Fruit fly (Drosophila melanogaster) whole organism, embryonic: ENCODE measurements around the gene CG8142.

Experiments used
- Adf1 ChIP-seq: fragments of 200-800 bp; sonication (Bioruptor generic); IDR thresholded peaks from 2 replicates; pipeline ENCODE4 v1.3.6; 2022; ENCODE audit warnings: missing biosample characterization, missing genetic modification characterization
- Atf-2 ChIP-seq: fragments of 200-800 bp; sonication (Bioruptor generic); optimal IDR thresholded peaks from 2 replicates; lab custom pipeline; 2016; ENCODE audit warnings: missing biosample characterization, missing genetic modification characterization
- B-H2 ChIP-seq: fragments of 200-800 bp; sonication (Bioruptor generic); optimal IDR thresholded peaks from 2 replicates; lab custom pipeline; 2018; ENCODE audit warnings: missing biosample characterization, mild to moderate bottlenecking, missing genetic modification characterization
- CG10565 ChIP-seq: fragments of 200-800 bp; sonication (Bioruptor generic); optimal IDR thresholded peaks from 3 replicates; lab custom pipeline; 2016; ENCODE audit warnings: missing biosample characterization, mild to moderate bottlenecking, missing genetic modification characterization
- CG10654 ChIP-seq: fragments of 200-800 bp; sonication (Bioruptor generic); optimal IDR thresholded peaks from 2 replicates; lab custom pipeline; 2016; ENCODE audit warnings: missing biosample characterization, missing genetic modification characterization
- CG14965 ChIP-seq: fragments of 200-800 bp; sonication (Bioruptor generic); optimal IDR thresholded peaks from 2 replicates; lab custom pipeline; 2016; ENCODE audit warnings: missing biosample characterization, missing genetic modification characterization, borderline replicate concordance
- CG15269 ChIP-seq: fragments of 200-800 bp; sonication (Bioruptor generic); optimal IDR thresholded peaks from 2 replicates; lab custom pipeline; 2018; ENCODE audit warnings: missing biosample characterization, mild to moderate bottlenecking, missing genetic modification characterization, moderate library complexity
- CG15514 ChIP-seq: fragments of 200-800 bp; sonication (Bioruptor generic); optimal IDR thresholded peaks from 3 replicates; lab custom pipeline; 2017; ENCODE audit warnings: missing biosample characterization, missing genetic modification characterization, mild to moderate bottlenecking, moderate library complexity, missing genetic modification reagents
- CG16815 ChIP-seq: fragments of 200-800 bp; sonication (Bioruptor generic); optimal IDR thresholded peaks from 3 replicates; lab custom pipeline; 2017; ENCODE audit warnings: missing biosample characterization, mild to moderate bottlenecking, missing genetic modification characterization
- CG18764 ChIP-seq: fragments of 200-800 bp; sonication (Bioruptor generic); optimal IDR thresholded peaks from 3 replicates; lab custom pipeline; 2016; ENCODE audit warnings: missing biosample characterization, missing genetic modification characterization
- CG2712 ChIP-seq: fragments of 200-800 bp; optimal IDR thresholded peaks from 3 replicates; lab custom pipeline; 2019; ENCODE audit warnings: missing biosample characterization, mild to moderate bottlenecking, missing genetic modification characterization, moderate library complexity
- CG30403 ChIP-seq: fragments of 200-800 bp; sonication (Bioruptor generic); optimal IDR thresholded peaks from 3 replicates; lab custom pipeline; 2016; ENCODE audit warnings: missing biosample characterization, missing genetic modification characterization
- CG32772 ChIP-seq: fragments of 200-800 bp; sonication (Bioruptor generic); IDR thresholded peaks from 2 replicates; pipeline ENCODE4 v1.3.6; 2022; ENCODE audit warnings: missing biosample characterization, missing genetic modification characterization
- CG3281 ChIP-seq: fragments of 200-800 bp; sonication (Bioruptor generic); optimal IDR thresholded peaks from 3 replicates; lab custom pipeline; 2017; ENCODE audit warnings: missing biosample characterization, mild to moderate bottlenecking, missing genetic modification characterization
- CG4707 ChIP-seq: fragments of 200-800 bp; sonication (Bioruptor generic); optimal IDR thresholded peaks from 2 replicates; lab custom pipeline; 2018; ENCODE audit warnings: missing biosample characterization, mild to moderate bottlenecking, missing genetic modification characterization, moderate library complexity
- CG6272 ChIP-seq: fragments of 200-800 bp; sonication (Bioruptor generic); IDR thresholded peaks from 2 replicates; pipeline ENCODE4 v1.3.6; 2022; ENCODE audit warnings: missing biosample characterization, missing genetic modification characterization
- CG6813 ChIP-seq: fragments of 200-800 bp; sonication (Bioruptor generic); optimal IDR thresholded peaks from 2 replicates; lab custom pipeline; 2017; ENCODE audit warnings: missing biosample characterization, missing genetic modification characterization, mild to moderate bottlenecking, moderate library complexity, missing genetic modification reagents
- CG7556 ChIP-seq: fragments of 200-800 bp; sonication (Bioruptor generic); optimal IDR thresholded peaks from 2 replicates; lab custom pipeline; 2017; ENCODE audit warnings: missing biosample characterization, mild to moderate bottlenecking, missing genetic modification characterization
- CG7987 ChIP-seq: fragments of 200-800 bp; sonication (Bioruptor generic); optimal IDR thresholded peaks from 2 replicates; lab custom pipeline; 2018; ENCODE audit warnings: missing biosample characterization, mild to moderate bottlenecking, missing genetic modification characterization, moderate library complexity
- CG9932 ChIP-seq: fragments of 200-800 bp; sonication (Bioruptor generic); IDR thresholded peaks from 2 replicates; pipeline ENCODE4 v1.3.6; 2022; ENCODE audit warnings: missing biosample characterization, missing genetic modification characterization
- Dbx ChIP-seq: fragments of 200-800 bp; sonication (Bioruptor generic); IDR thresholded peaks from 3 replicates; pipeline ENCODE4 v1.3.6; 2022; ENCODE audit warnings: missing biosample characterization, missing genetic modification characterization
- Dek ChIP-seq: fragments of 200-800 bp; sonication (Bioruptor generic); optimal IDR thresholded peaks from 3 replicates; lab custom pipeline; 2019; ENCODE audit warnings: missing biosample characterization, mild to moderate bottlenecking, missing genetic modification characterization, moderate library complexity
- Eip74EF ChIP-seq, 2 experiments: fragments of 200-800 bp in 1 of 2; fragments of >200 bp in 1 of 2; sonication (Bioruptor generic) in 1 of 2; optimal IDR thresholded peaks; 2 replicates each; lab custom pipeline; 2017 to 2019; ENCODE audit warnings: missing biosample characterization in 2 of 2, missing genetic modification characterization in 2 of 2, mild to moderate bottlenecking in 1 of 2, moderate library complexity in 1 of 2
- HmgD ChIP-seq: fragments of 200-800 bp; sonication (Bioruptor generic); optimal IDR thresholded peaks from 3 replicates; lab custom pipeline; 2016; ENCODE audit warnings: missing biosample characterization, missing genetic modification characterization
- HmgZ ChIP-seq: fragments of 200-800 bp; sonication (Bioruptor generic); optimal IDR thresholded peaks from 2 replicates; lab custom pipeline; 2018; ENCODE audit warnings: missing biosample characterization, mild to moderate bottlenecking, missing genetic modification characterization
- Hr78 ChIP-seq, 2 experiments: fragments of 200-800 bp in 1 of 2; fragments of >200 bp in 1 of 2; sonication (Bioruptor generic) in 1 of 2; optimal IDR thresholded peaks; 2 replicates each; lab custom pipeline; 2017 to 2019; ENCODE audit warnings: missing biosample characterization in 2 of 2, missing genetic modification characterization in 2 of 2, mild to moderate bottlenecking in 1 of 2, moderate library complexity in 1 of 2
- Jarid2 ChIP-seq: fragments of 200-800 bp; sonication (Bioruptor generic); optimal IDR thresholded peaks from 3 replicates; lab custom pipeline; 2017; ENCODE audit warnings: mild to moderate bottlenecking, missing biosample characterization, missing genetic modification reagents, missing genetic modification characterization
- Nf-YB ChIP-seq: fragments of 200-800 bp; sonication (Bioruptor generic); optimal IDR thresholded peaks from 3 replicates; lab custom pipeline; 2019; ENCODE audit warnings: missing biosample characterization, mild to moderate bottlenecking, missing genetic modification characterization, moderate library complexity
- Sox100B ChIP-seq: fragments of 200-800 bp; sonication (Bioruptor generic); optimal IDR thresholded peaks from 3 replicates; lab custom pipeline; 2018; ENCODE audit warnings: missing biosample characterization, mild to moderate bottlenecking, missing genetic modification characterization
- Sry-β ChIP-seq: fragments of 200-800 bp; sonication (Bioruptor generic); optimal IDR thresholded peaks from 2 replicates; lab custom pipeline; 2018; ENCODE audit warnings: missing biosample characterization, mild to moderate bottlenecking, missing genetic modification characterization, moderate library complexity
- ac ChIP-seq: fragments of 200-800 bp; sonication (Bioruptor generic); optimal IDR thresholded peaks from 3 replicates; lab custom pipeline; 2017; ENCODE audit warnings: missing biosample characterization, mild to moderate bottlenecking, missing genetic modification characterization
- amos ChIP-seq: fragments of 200-800 bp; sonication (Bioruptor generic); IDR thresholded peaks from 2 replicates; pipeline ENCODE4 v1.3.6; 2022; ENCODE audit warnings: missing biosample characterization, missing genetic modification characterization; ENCODE audit not compliant: partially characterized antibody
- bcd ChIP-seq: fragments of 200-800 bp; sonication (Bioruptor generic); optimal IDR thresholded peaks from 2 replicates; lab custom pipeline; 2017; ENCODE audit warnings: missing biosample characterization, mild to moderate bottlenecking, missing genetic modification characterization
- bowl ChIP-seq: fragments of 200-800 bp; sonication (Bioruptor generic); IDR thresholded peaks from 2 replicates; pipeline ENCODE4 v1.3.6; 2022; ENCODE audit warnings: missing biosample characterization, missing genetic modification characterization
- cas ChIP-seq: fragments of 200-800 bp; sonication (Bioruptor generic); IDR thresholded peaks from 2 replicates; pipeline ENCODE4 v1.3.6; 2022; ENCODE audit warnings: missing biosample characterization, missing genetic modification characterization
- cg ChIP-seq: fragments of 200-800 bp; sonication (Bioruptor generic); optimal IDR thresholded peaks from 3 replicates; lab custom pipeline; 2019; ENCODE audit warnings: missing biosample characterization, mild to moderate bottlenecking, missing genetic modification characterization, moderate library complexity
- dan ChIP-seq: fragments of 200-800 bp; sonication (Bioruptor generic); IDR thresholded peaks from 2 replicates; pipeline ENCODE4 v1.3.6; 2022; ENCODE audit warnings: missing biosample characterization, missing genetic modification characterization
- fd102C ChIP-seq: fragments of 200-800 bp; sonication (Bioruptor generic); optimal IDR thresholded peaks from 2 replicates; lab custom pipeline; 2018; ENCODE audit warnings: missing biosample characterization, mild to moderate bottlenecking, missing genetic modification characterization, moderate library complexity
- jigr1 ChIP-seq: fragments of 200-800 bp; sonication (Bioruptor generic); IDR thresholded peaks from 3 replicates; pipeline ENCODE4 v1.3.6; 2022; ENCODE audit warnings: missing biosample characterization, missing genetic modification characterization
- ken ChIP-seq: fragments of 200-800 bp; sonication (Bioruptor generic); IDR thresholded peaks from 3 replicates; pipeline ENCODE4 v1.3.6; 2022; ENCODE audit warnings: missing biosample characterization, missing genetic modification characterization
- mam ChIP-seq: fragments of 200-800 bp; sonication (Bioruptor generic); optimal IDR thresholded peaks from 3 replicates; lab custom pipeline; 2016; ENCODE audit warnings: missing biosample characterization, missing genetic modification characterization
- nmo ChIP-seq: fragments of 200-800 bp; sonication (Bioruptor generic); optimal IDR thresholded peaks from 2 replicates; lab custom pipeline; 2018; ENCODE audit warnings: missing biosample characterization, mild to moderate bottlenecking, missing genetic modification characterization, moderate library complexity
- onecut ChIP-seq: fragments of 200-800 bp; sonication (Bioruptor generic); IDR thresholded peaks from 2 replicates; pipeline ENCODE4 v1.3.6; 2022; ENCODE audit warnings: missing biosample characterization, missing genetic modification characterization
- pum ChIP-seq: fragments of 200-800 bp; sonication (Bioruptor generic); optimal IDR thresholded peaks from 2 replicates; lab custom pipeline; 2016; ENCODE audit warnings: missing biosample characterization, missing genetic modification characterization
- rib ChIP-seq: fragments of 200-800 bp; sonication (Bioruptor generic); IDR thresholded peaks from 2 replicates; pipeline ENCODE4 v1.3.6; 2022; ENCODE audit warnings: missing biosample characterization, missing genetic modification characterization
- schlank ChIP-seq: fragments of 200-800 bp; sonication (Bioruptor generic); optimal IDR thresholded peaks from 2 replicates; lab custom pipeline; 2018; ENCODE audit warnings: missing biosample characterization, mild to moderate bottlenecking, missing genetic modification characterization
- shn ChIP-seq: fragments of 200-800 bp; sonication (Bioruptor generic); optimal IDR thresholded peaks from 3 replicates; lab custom pipeline; 2016; ENCODE audit warnings: missing biosample characterization, missing genetic modification characterization
- zen ChIP-seq: fragments of 200-800 bp; sonication (Bioruptor generic); optimal IDR thresholded peaks from 3 replicates; lab custom pipeline; 2018; ENCODE audit warnings: missing biosample characterization, mild to moderate bottlenecking, missing genetic modification characterization, moderate library complexity

Gene CG8142

DNA sequence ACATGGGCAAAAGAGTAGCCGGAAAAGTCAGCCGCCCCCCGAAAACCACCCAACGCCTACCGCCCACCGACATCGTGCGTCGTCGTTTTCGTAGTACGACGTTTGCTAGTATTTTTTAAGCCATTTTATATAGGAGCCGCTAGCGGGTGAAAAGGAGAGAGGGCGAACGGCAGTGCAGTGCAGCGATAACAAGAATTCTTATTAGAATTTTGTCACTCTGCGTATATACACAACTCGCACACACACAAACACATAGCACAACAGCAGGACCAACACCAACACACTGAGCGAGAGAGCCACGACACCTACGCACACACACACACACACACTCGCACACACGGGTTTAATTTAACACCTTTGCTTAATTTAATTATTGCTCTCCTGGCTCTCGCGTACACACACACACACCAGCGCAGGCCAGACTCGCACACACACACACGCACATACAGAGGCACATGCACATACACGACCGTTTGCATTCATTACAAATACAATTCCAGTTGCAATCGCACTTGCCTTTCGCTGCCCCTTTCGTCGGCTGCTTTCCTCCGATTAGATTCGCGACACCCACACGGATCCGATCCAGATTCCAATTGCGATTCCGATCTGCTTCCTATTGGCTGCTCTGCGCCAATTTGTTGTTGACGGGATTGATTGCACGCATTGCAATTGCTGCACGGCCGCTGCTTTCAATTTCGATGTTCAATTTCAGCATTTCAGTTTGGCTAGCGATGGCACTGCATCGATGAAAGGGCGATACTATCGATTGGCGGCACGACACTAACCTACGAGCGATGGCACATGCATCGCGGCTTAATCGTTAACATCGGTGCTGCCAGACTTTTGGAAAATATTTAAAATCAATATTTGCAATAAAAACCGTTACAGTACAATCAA, 17.4 kb downstream of the CG8142 start, which contains the start of gene Socs16D (continued):
- TF ChIP-seq fd102C (no peak), ac (GFP tag; lab: Kevin White, UChicago) (no peak), Nf-YB (peak; percentile 10), CG15269 (no peak), CG30403 (GFP tag; lab: Kevin White, UChicago) (peak; percentile 38), HmgZ (tag; lab: Kevin White, UChicago) (peak; percentile 72), CG6813 (GFP tag; lab: Kevin White, UChicago) (no peak), Sox100B (no peak), CG2712 (peak; percentile 43), B-H2 (GFP tag; lab: Kevin White, UChicago) (peak; percentile 77), Dek (tag; lab: Kevin White, UChicago) (peak; percentile 52), cg (GFP tag; lab: Kevin White, UChicago) (peak; percentile 100), CG7987 (GFP tag; lab: Kevin White, UChicago) (peak; percentile 45), pum (GFP tag; lab: Kevin White, UChicago) (peak; percentile 50), shn (no peak), CG16815 (GFP tag; lab: Kevin White, UChicago) (no peak), CG9932 (peak; percentile 83), mam (peak; percentile 68), bcd (GFP tag; lab: Kevin White, UChicago) (peak; percentile 50), nmo (GFP tag; lab: Kevin White, UChicago) (peak; percentile 60), CG7556 (GFP tag; lab: Kevin White, UChicago) (no peak), ken (GFP tag; lab: Robert Waterston, UW) (0 out of 3 replicates have a peak, but pooled peaks have one; percentile 34), dan (GFP tag; lab: Robert Waterston, UW) (no peak), CG10654 (GFP tag; lab: Kevin White, UChicago) (peak; percentile 7), CG14965 (no peak), bowl (GFP tag; lab: Robert Waterston, UW) (no peak), Eip74EF (GFP tag; optimal IDR thresholded peaks at IDR 0.05; lab: Kevin White, UChicago) (peak in 1 of 2 experiments; percentile 26), CG3281 (no peak), jigr1 (GFP tag; lab: Robert Waterston, UW) (no peak), CG18764 (GFP tag; lab: Kevin White, UChicago) (no peak), CG4707 (GFP tag; lab: Kevin White, UChicago) (no peak), zen (tag; lab: Kevin White, UChicago) (peak; percentile 62), CG10565 (GFP tag; lab: Kevin White, UChicago) (no peak), Dbx (GFP tag; lab: Robert Waterston, UW) (peak; percentile 76), CG15514 (GFP tag; lab: Kevin White, UChicago) (peak; percentile 81), CG32772 (GFP tag; lab: Robert Waterston, UW) (no peak), HmgD (GFP tag; lab: Kevin White, UChicago) (peak; percentile 42), Hr78 (GFP tag; optimal IDR thresholded peaks at IDR 0.05; lab: Kevin White, UChicago) (no peak), CG6272 (GFP tag; lab: Robert Waterston, UW) (peak; percentile 74), Adf1 (GFP tag; lab: Robert Waterston, UW) (no peak), Sry-β (GFP tag; lab: Kevin White, UChicago) (peak; percentile 6), rib (0 out of 2 replicates have a peak, but pooled peaks have one; percentile 58), onecut (GFP tag; lab: Robert Waterston, UW) (peak; percentile 96), Atf-2 (GFP tag; lab: Kevin White, UChicago) (no peak), amos (GFP tag; lab: Robert Waterston, UW) (peak; percentile 99), cas (no peak), schlank (no peak), Jarid2 (peak; percentile 34)
